Worm (Caenorhabditis elegans) whole organism, late embryonic: Measurements from ENCODE around the gene nlp-50.

Source experiments
- F13H6.1 ChIP-seq: sonication (generic microtip); optimal IDR thresholded peaks from 2 replicates; lab custom pipeline; 2016; ENCODE audit warnings: missing genetic modification characterization, missing compliant biosample characterization
- ahr-1 ChIP-seq: sonication (generic microtip); optimal IDR thresholded peaks from 2 replicates; lab custom pipeline; 2016; ENCODE audit warnings: missing genetic modification characterization, missing compliant biosample characterization
- ceh-30 ChIP-seq: fragments of 150-350 bp; optimal IDR thresholded peaks from 2 replicates; lab custom pipeline; 2014; ENCODE audit warnings: missing biosample characterization, missing genetic modification characterization
- dve-1 ChIP-seq: sonication (generic microtip); optimal IDR thresholded peaks from 2 replicates; lab custom pipeline; 2017; ENCODE audit warnings: antibody characterized with exemption, mild to moderate bottlenecking, missing genetic modification characterization, missing compliant biosample characterization
- fkh-10 ChIP-seq: fragments of 150-350 bp; optimal IDR thresholded peaks from 2 replicates; lab custom pipeline; 2014; ENCODE audit warnings: missing biosample characterization, missing genetic modification reagents, missing genetic modification characterization
- nfya-1 ChIP-seq: sonication (generic microtip); optimal IDR thresholded peaks from 2 replicates; lab custom pipeline; 2017; ENCODE audit warnings: missing genetic modification characterization, mild to moderate bottlenecking, missing compliant biosample characterization, antibody characterized with exemption, moderate library complexity
- nhr-232 ChIP-seq: sonication (generic microtip); optimal IDR thresholded peaks from 2 replicates; lab custom pipeline; 2016; ENCODE audit warnings: missing genetic modification characterization, missing compliant biosample characterization
- odd-2 ChIP-seq: sonication (generic microtip); optimal IDR thresholded peaks from 2 replicates; lab custom pipeline; 2017; ENCODE audit warnings: antibody characterized with exemption, mild to moderate bottlenecking, missing genetic modification characterization, missing compliant biosample characterization
- pha-4 ChIP-seq: fragments of 150-350 bp; optimal IDR thresholded peaks from 2 replicates; lab custom pipeline; 2018; ENCODE audit warnings: missing biosample characterization, missing genetic modification reagents, missing genetic modification characterization
- rnt-1 ChIP-seq: sonication (generic microtip); optimal IDR thresholded peaks from 2 replicates; lab custom pipeline; 2016; ENCODE audit warnings: missing genetic modification characterization, missing compliant biosample characterization
- unc-42 ChIP-seq: sonication (generic microtip); optimal IDR thresholded peaks from 2 replicates; lab custom pipeline; 2016; ENCODE audit warnings: missing genotype, missing genetic modification characterization, missing compliant biosample characterization

DNA sequence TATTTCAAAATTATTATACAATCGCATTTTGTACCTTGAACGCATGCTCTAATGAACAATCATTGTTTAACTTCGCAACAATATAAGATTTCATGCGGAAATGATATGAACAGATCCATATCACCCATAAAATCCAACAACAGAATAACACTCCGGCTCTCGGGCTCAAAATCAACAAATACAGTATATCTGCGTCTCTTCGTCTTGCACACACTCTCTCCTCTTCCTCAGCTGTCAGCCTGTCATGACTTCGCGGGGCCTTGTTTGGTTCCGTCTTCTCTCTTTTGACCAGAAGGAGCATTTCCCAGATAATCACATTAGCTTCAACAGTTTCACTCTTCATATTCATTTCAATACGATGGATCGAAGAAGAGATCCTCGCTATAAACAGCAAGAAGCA, 8.6 kb upstream of the nlp-50 start, which contains the start of gene F41G3.3:
- TF ChIP-seq F13H6.1 (tag; lab: Kevin White, UChicago) (no peak), odd-2 (tag; lab: Kevin White, UChicago) (no peak), nfya-1 (tag; lab: Kevin White, UChicago) (no peak), nhr-232 (tag; lab: Kevin White, UChicago) (no peak), ceh-30 (tag; lab: Kevin White, UChicago) (no peak), ahr-1 (tag; lab: Kevin White, UChicago) (no peak), fkh-10 (GFP tag; lab: Kevin White, UChicago) (no peak), pha-4 (tag; lab: Kevin White, UChicago) (no peak), unc-42 (tag; lab: Kevin White, UChicago) (no peak), rnt-1 (tag; lab: Kevin White, UChicago) (no peak), dve-1 (tag; lab: Kevin White, UChicago) (no peak)
